Worm (Caenorhabditis elegans) whole organism, midembryonic: Measurements from ENCODE around the gene C05E4.7.

Experiments used
- T22C8.4 ChIP-seq: fragments of 200-800 bp; sonication (Bioruptor generic); IDR thresholded peaks from 2 replicates; pipeline ENCODE4 v1.3.6; 2022; ENCODE audit warnings: missing genetic modification characterization, missing compliant biosample characterization
- cog-1 ChIP-seq: sonication (generic microtip); optimal IDR thresholded peaks from 2 replicates; lab custom pipeline; 2016; ENCODE audit warnings: missing genetic modification characterization, missing compliant biosample characterization
- flt-1 ChIP-seq: fragments of 200-800 bp; sonication (Bioruptor generic); IDR thresholded peaks from 2 replicates; pipeline ENCODE4 v1.3.6; 2022; ENCODE audit warnings: missing genetic modification characterization, missing compliant biosample characterization
- klf-2 ChIP-seq: fragments of 200-800 bp; sonication (Bioruptor generic); conservative IDR thresholded peaks from 2 replicates; pipeline ENCODE4 v1.3.6; 2022; ENCODE audit warnings: missing genetic modification reagents, missing genetic modification characterization, missing compliant biosample characterization
- med-1 ChIP-seq: sonication (generic microtip); optimal IDR thresholded peaks from 2 replicates; lab custom pipeline; 2017; ENCODE audit warnings: missing genetic modification characterization, mild to moderate bottlenecking, missing compliant biosample characterization, antibody characterized with exemption, missing genetic modification reagents; ENCODE audit not compliant: insufficient read depth
- ref-1 ChIP-seq: fragments of 200-800 bp; sonication (Bioruptor generic); conservative IDR thresholded peaks from 2 replicates; pipeline ENCODE4 v1.3.6; 2022; ENCODE audit warnings: missing genetic modification reagents, missing genetic modification characterization, missing compliant biosample characterization
- tab-1 ChIP-seq: fragments of 200-800 bp; sonication (Bioruptor generic); IDR thresholded peaks from 2 replicates; pipeline ENCODE4 v1.3.6; 2022; ENCODE audit warnings: missing genetic modification characterization, missing compliant biosample characterization
- ztf-23 ChIP-seq: fragments of 200-800 bp; sonication (Bioruptor generic); IDR thresholded peaks from 2 replicates; pipeline ENCODE4 v1.3.6; 2022; ENCODE audit warnings: missing genetic modification reagents, missing genetic modification characterization, missing compliant biosample characterization
- ztf-29 ChIP-seq: fragments of 200-800 bp; sonication (Bioruptor generic); IDR thresholded peaks from 2 replicates; pipeline ENCODE4 v1.3.6; 2022; ENCODE audit warnings: missing genetic modification reagents, missing genetic modification characterization, missing compliant biosample characterization

Gene C05E4.7

ce11 chrV:726573-727483, 15.1 kb upstream of the C05E4.7 start:
- TF ChIP-seq tab-1 (GFP tag; lab: Robert Waterston, UW) (no peak), T22C8.4 (GFP tag; lab: Robert Waterston, UW) (no peak), ztf-23 (GFP tag; lab: Robert Waterston, UW) (no peak), med-1 (GFP tag; lab: Kevin White, UChicago) (no peak), klf-2 (GFP tag; lab: Robert Waterston, UW) (no peak), ref-1 (GFP tag; lab: Robert Waterston, UW) (no peak), ztf-29 (no peak), cog-1 (tag; lab: Kevin White, UChicago) (no peak), flt-1 (no peak)

ce11 chrV:727484-728351, 14.2 kb upstream of the C05E4.7 start, which contains the start of the genes icl-1 and srh-2:
icl-1 (minus strand) TSS chrV:728004.
srh-2 (plus strand) TSS chrV:728301.
- TF ChIP-seq klf-2 (GFP tag; lab: Robert Waterston, UW) (no peak), ref-1 (GFP tag; lab: Robert Waterston, UW) (no peak), ztf-23 (GFP tag; lab: Robert Waterston, UW) (no peak), med-1 (GFP tag; lab: Kevin White, UChicago) (no peak), flt-1 (no peak), cog-1 (tag; lab: Kevin White, UChicago) (no peak), T22C8.4 (GFP tag; lab: Robert Waterston, UW) (no peak), ztf-29 (no peak), tab-1 (GFP tag; lab: Robert Waterston, UW) (no peak)

- TF ChIP-seq klf-2 (GFP tag; lab: Robert Waterston, UW), result no peak
- no peak for TF ChIP-seq ref-1 (GFP tag; lab: Robert Waterston, UW)
- no peak for TF ChIP-seq tab-1 (GFP tag; lab: Robert Waterston, UW)
- TF ChIP-seq flt-1, result no peak
These were observed 13.0 kb upstream of the C05E4.7 start for ce11 chrV:728822-729493.

ce11 chrV:730216-730615, 11.7 kb upstream of the C05E4.7 start:
- TF ChIP-seq tab-1 (GFP tag; lab: Robert Waterston, UW) (no peak), klf-2 (GFP tag; lab: Robert Waterston, UW) (no peak), cog-1 (tag; lab: Kevin White, UChicago) (no peak), ref-1 (GFP tag; lab: Robert Waterston, UW) (no peak), T22C8.4 (GFP tag; lab: Robert Waterston, UW) (no peak), flt-1 (no peak), ztf-23 (GFP tag; lab: Robert Waterston, UW) (no peak), ztf-29 (no peak), med-1 (GFP tag; lab: Kevin White, UChicago) (no peak)

- TF ChIP-seq cog-1 (tag; lab: Kevin White, UChicago), result peak; percentile 50
- no peak for TF ChIP-seq ref-1 (GFP tag; lab: Robert Waterston, UW)
These were observed 10.6 kb upstream of the C05E4.7 start for ce11 chrV:731330-731729.

- TF ChIP-seq T22C8.4 (GFP tag; lab: Robert Waterston, UW), result no peak
- TF ChIP-seq tab-1 (GFP tag; lab: Robert Waterston, UW), result no peak
- no peak for TF ChIP-seq ref-1 (GFP tag; lab: Robert Waterston, UW)
- TF ChIP-seq ztf-23 (GFP tag; lab: Robert Waterston, UW), result no peak
- TF ChIP-seq flt-1, result no peak
- TF ChIP-seq klf-2 (GFP tag; lab: Robert Waterston, UW), result no peak
- no peak for TF ChIP-seq med-1 (GFP tag; lab: Kevin White, UChicago)
- no peak for TF ChIP-seq ztf-29
- TF ChIP-seq cog-1 (tag; lab: Kevin White, UChicago), result no peak
These were observed 5.7 kb upstream of the C05E4.7 start, which contains the start of gene srj-25 for ce11 chrV:736171-736570. srj-25 (minus strand) TSS chrV:736271.

ce11 chrV:738770-739169, 3.1 kb upstream of the C05E4.7 start, which contains the start of gene srj-24:
srj-24 (minus strand) TSS chrV:738870.
- TF ChIP-seq tab-1 (GFP tag; lab: Robert Waterston, UW), result no peak
- no peak for TF ChIP-seq ztf-23 (GFP tag; lab: Robert Waterston, UW)
- no peak for TF ChIP-seq T22C8.4 (GFP tag; lab: Robert Waterston, UW)
- no peak for TF ChIP-seq med-1 (GFP tag; lab: Kevin White, UChicago)
- no peak for TF ChIP-seq klf-2 (GFP tag; lab: Robert Waterston, UW)
- TF ChIP-seq ref-1 (GFP tag; lab: Robert Waterston, UW), result no peak
- no peak for TF ChIP-seq ztf-29
- TF ChIP-seq cog-1 (tag; lab: Kevin White, UChicago), result no peak
- no peak for TF ChIP-seq flt-1

- TF ChIP-seq ref-1 (GFP tag; lab: Robert Waterston, UW), result no peak
- TF ChIP-seq med-1 (GFP tag; lab: Kevin White, UChicago), result no peak
- TF ChIP-seq T22C8.4 (GFP tag; lab: Robert Waterston, UW), result no peak
- TF ChIP-seq klf-2 (GFP tag; lab: Robert Waterston, UW), result no peak
- TF ChIP-seq ztf-23 (GFP tag; lab: Robert Waterston, UW), result no peak
- TF ChIP-seq tab-1 (GFP tag; lab: Robert Waterston, UW), result no peak
- TF ChIP-seq cog-1 (tag; lab: Kevin White, UChicago), result no peak
- TF ChIP-seq ztf-29, result no peak
- TF ChIP-seq flt-1, result no peak
These were observed 1.4 kb downstream of the C05E4.7 start, which contains the start of gene str-134 for ce11 chrV:743348-743747. str-134 (plus strand) TSS chrV:743648.
